Fruit fly (Drosophila melanogaster) whole organism, wandering third instar larva: ENCODE measurements around the gene CG4408.

Experiments used
- CG9705 ChIP-seq: fragments of 200-800 bp; sonication (Bioruptor generic); optimal IDR thresholded peaks from 2 replicates; lab custom pipeline; 2018; ENCODE audit warnings: missing biosample characterization, mild to moderate bottlenecking, missing genetic modification characterization
- CrebA ChIP-seq: fragments of 200-800 bp; sonication (Bioruptor generic); optimal IDR thresholded peaks from 2 replicates; lab custom pipeline; 2016; ENCODE audit warnings: missing biosample characterization, mild to moderate bottlenecking, missing genetic modification characterization, borderline replicate concordance
- Jra ChIP-seq: sonication (Bioruptor generic); optimal IDR thresholded peaks from 2 replicates; lab custom pipeline; 2016; ENCODE audit warnings: missing biosample characterization, missing genetic modification characterization
- Mio ChIP-seq: sonication (Bioruptor generic); optimal IDR thresholded peaks from 2 replicates; lab custom pipeline; 2016; ENCODE audit warnings: missing biosample characterization, missing genetic modification characterization
- Myc ChIP-seq: fragments of >200 bp; optimal IDR thresholded peaks from 2 replicates; lab custom pipeline; 2017
- N ChIP-seq: fragments of >200 bp; optimal IDR thresholded peaks from 2 replicates; lab custom pipeline; 2018; ENCODE audit warnings: missing biosample characterization, missing external identifiers, missing genetic modification characterization
- OdsH ChIP-seq: fragments of 200-800 bp; sonication (Bioruptor generic); optimal IDR thresholded peaks from 2 replicates; lab custom pipeline; 2016; ENCODE audit warnings: missing biosample characterization, mild to moderate bottlenecking, missing genetic modification characterization
- dl ChIP-seq, 2 experiments: fragments of 175-275, 200-275 bp in 1 of 2; fragments of 200-275 bp in 1 of 2; sonication (Bioruptor generic); optimal IDR thresholded peaks; lab custom pipeline; 2018; ENCODE audit warnings: mild to moderate bottlenecking in 2 of 2, missing biosample characterization in 2 of 2, missing genetic modification characterization in 2 of 2, moderate library complexity in 2 of 2; ENCODE audit not compliant: partially characterized antibody in 2 of 2, insufficient read depth in 1 of 2
- ey ChIP-seq: fragments of 200-800 bp; sonication (Bioruptor generic); optimal IDR thresholded peaks from 2 replicates; lab custom pipeline; 2016; ENCODE audit warnings: missing biosample characterization, missing genetic modification characterization
- h ChIP-seq: fragments of 200-800 bp; sonication (Bioruptor generic); optimal IDR thresholded peaks from 3 replicates; lab custom pipeline; 2016; ENCODE audit warnings: missing biosample characterization, mild to moderate bottlenecking, missing genetic modification characterization
- jim ChIP-seq: fragments of 175-275, 200-325 bp; sonication (Bioruptor generic); optimal IDR thresholded peaks from 2 replicates; lab custom pipeline; 2016; ENCODE audit warnings: missing biosample characterization, mild to moderate bottlenecking, missing genetic modification characterization
- pan ChIP-seq: fragments of >200 bp; optimal IDR thresholded peaks from 2 replicates; lab custom pipeline; 2017
- psq ChIP-seq: fragments of 200-800 bp; sonication (Bioruptor generic); optimal IDR thresholded peaks from 3 replicates; lab custom pipeline; 2017; ENCODE audit warnings: missing biosample characterization, mild to moderate bottlenecking, missing genetic modification characterization, moderate library complexity
- usp ChIP-seq: fragments of >200 bp; optimal IDR thresholded peaks from 2 replicates; lab custom pipeline; 2017; ENCODE audit warnings: missing biosample characterization, missing genetic modification characterization

DNA sequence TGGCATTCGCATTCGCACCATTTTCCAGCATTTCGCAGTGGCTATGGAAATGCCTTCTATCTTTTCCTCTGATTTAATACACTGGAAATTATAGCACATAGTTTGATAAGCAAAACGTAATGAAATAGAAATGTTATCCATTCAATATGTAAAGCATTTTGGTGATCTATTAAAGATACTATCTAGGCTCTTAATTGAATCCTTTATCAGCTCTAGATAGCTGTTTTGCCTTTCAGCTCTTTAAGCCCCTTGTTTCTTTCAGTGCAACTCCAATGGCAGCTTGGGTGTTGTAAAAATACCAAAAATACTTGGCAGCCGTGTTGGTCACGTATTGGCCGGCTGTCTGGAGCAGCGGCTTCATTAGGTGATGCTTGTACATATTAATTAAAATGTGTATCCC, 1.7 kb upstream of the CG4408 start:
- TF ChIP-seq Jra (GFP tag; lab: Kevin White, UChicago) (no peak), Mio (GFP tag; lab: Kevin White, UChicago) (no peak), jim (GFP tag; lab: Kevin White, UChicago) (no peak), psq (GFP tag; lab: Kevin White, UChicago) (no peak), h (GFP tag; lab: Kevin White, UChicago) (no peak), dl (GFP tag; optimal IDR thresholded peaks at IDR 0.05; lab: Kevin White, UChicago; ENCODE audit: insufficient read depth in 1 of 2, partially characterized antibody in 2 of 2) (no peak), CrebA (GFP tag; lab: Kevin White, UChicago) (no peak), pan (lab: Kevin White, UChicago) (no peak), ey (GFP tag; lab: Kevin White, UChicago) (no peak), usp (GFP tag; lab: Kevin White, UChicago) (no peak), Myc (lab: Kevin White, UChicago) (no peak), N (no peak), OdsH (GFP tag; lab: Kevin White, UChicago) (no peak), CG9705 (GFP tag; lab: Kevin White, UChicago) (no peak)
